Fruit fly (Drosophila melanogaster) whole organism, prepupa: ENCODE results near the gene CG7255.

Source experiments
- CG10631 ChIP-seq: fragments of 200-800 bp; sonication (Bioruptor generic); optimal IDR thresholded peaks from 2 replicates; lab custom pipeline; 2016; ENCODE audit warnings: missing biosample characterization, missing genetic modification characterization
- Eip93F ChIP-seq: fragments of 200-800 bp; sonication (Bioruptor generic); optimal IDR thresholded peaks from 2 replicates; lab custom pipeline; 2016; ENCODE audit warnings: missing biosample characterization, mild to moderate bottlenecking, missing genetic modification characterization
- Ets21C ChIP-seq: fragments of 200-800 bp; sonication (Bioruptor generic); optimal IDR thresholded peaks from 3 replicates; lab custom pipeline; 2016; ENCODE audit warnings: missing biosample characterization, missing genetic modification characterization
- eg ChIP-seq: fragments of 200-800 bp; sonication (Bioruptor generic); IDR thresholded peaks from 3 replicates; pipeline ENCODE4 v1.3.6; 2022; ENCODE audit warnings: missing biosample characterization, missing genetic modification characterization

dm6 chr3L:15315400-15315799 lies 11.3 kb downstream of the CG7255 start:
- TF ChIP-seq eg (GFP tag; lab: Robert Waterston, UW) (no peak), Eip93F (no peak), Ets21C (GFP tag; lab: Kevin White, UChicago) (no peak), CG10631 (GFP tag; lab: Kevin White, UChicago) (no peak)
